2 fruit fly cellular contexts compared by ENCODE assay signal in the genomic region with DNA sequence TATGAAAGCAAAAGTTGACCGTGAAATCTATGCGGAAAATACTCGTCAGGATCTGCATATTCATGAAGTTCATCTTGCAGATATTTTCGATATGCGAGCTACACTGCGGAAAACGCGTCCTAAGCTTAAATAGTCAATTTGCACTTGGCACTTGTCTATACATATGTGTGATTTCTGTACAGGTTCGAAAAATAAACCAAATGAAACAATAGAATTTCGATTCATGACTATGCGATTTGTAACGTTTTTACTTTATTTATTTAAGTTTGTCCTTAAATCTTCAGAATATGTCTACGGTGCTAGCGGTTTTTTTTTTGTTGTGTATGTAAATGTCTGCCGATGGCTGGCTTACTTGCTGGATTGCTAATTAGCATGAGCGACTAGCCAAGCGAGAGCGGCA.
A peak's percentile ranks its signal among the peaks of the same experiment; 100 is the strongest.
TF ChIP-seq lines count a peak whose summit lies in the region.

No protein-coding gene starts in this region.

TF ChIP-seq in whole organism, embryonic, 481 proteins besides CTCF, POLR2A, EP300 and RAD21 (continued from another document):
- TF ChIP-seq ap (GFP tag; IDR thresholded peaks at IDR 0.05; lab: Robert Waterston, UW) (0 out of 2 replicates have a peak, but pooled peaks have one; percentile 17), CG7839 (tag; optimal IDR thresholded peaks at IDR 0.05; lab: Kevin White, UChicago) (peak; percentile 33), lab (GFP tag; optimal IDR thresholded peaks at IDR 0.05; lab: Kevin White, UChicago) (peak; percentile 15), CG6272 (GFP tag; IDR thresholded peaks at IDR 0.05; lab: Robert Waterston, UW) (no peak), pnt (GFP tag; optimal IDR thresholded peaks at IDR 0.05; lab: Kevin White, UChicago) (no peak), unpg (GFP tag; optimal IDR thresholded peaks at IDR 0.05; lab: Kevin White, UChicago) (peak; percentile 29), ken (GFP tag; IDR thresholded peaks at IDR 0.05; lab: Robert Waterston, UW) (no peak), dmrt99B (tag; optimal IDR thresholded peaks at IDR 0.05; lab: Kevin White, UChicago) (peak; percentile 56), al (GFP tag; IDR thresholded peaks at IDR 0.05; lab: Robert Waterston, UW) (0 out of 2 replicates have a peak, but pooled peaks have one; percentile 22), CG9932 (GFP tag; IDR thresholded peaks at IDR 0.05; lab: Robert Waterston, UW) (peak; percentile 40; the same call in 1 of the 2 replicates), CG30403 (GFP tag; optimal IDR thresholded peaks at IDR 0.05; lab: Kevin White, UChicago) (peak; percentile 24), Hsf (GFP tag; optimal IDR thresholded peaks at IDR 0.05; lab: Kevin White, UChicago) (no peak), CG30020 (tag; optimal IDR thresholded peaks at IDR 0.05; lab: Kevin White, UChicago) (no peak), crp (GFP tag; optimal IDR thresholded peaks at IDR 0.05; lab: Kevin White, UChicago) (no peak), sima (GFP tag; optimal IDR thresholded peaks at IDR 0.05; lab: Kevin White, UChicago) (no peak), grau (tag; optimal IDR thresholded peaks at IDR 0.05; lab: Kevin White, UChicago) (peak; percentile 19), zen (tag; optimal IDR thresholded peaks at IDR 0.05; lab: Kevin White, UChicago) (no peak), lilli (GFP tag; optimal IDR thresholded peaks at IDR 0.05; lab: Kevin White, UChicago) (peak; percentile 11), sens (GFP tag; lab: Kevin White, UChicago) (peak; percentile 26), CkIIα-i1 (GFP tag; IDR thresholded peaks at IDR 0.05; lab: Robert Waterston, UW) (no peak), tin (GFP tag; optimal IDR thresholded peaks at IDR 0.05; lab: Kevin White, UChicago) (no peak), dpn (GFP tag; optimal IDR thresholded peaks at IDR 0.05; lab: Kevin White, UChicago) (peak in 1 of 2 experiments; percentile 3), Pdp1 (GFP tag; optimal IDR thresholded peaks at IDR 0.05; lab: Kevin White, UChicago) (peak in 1 of 2 experiments; percentile 1), NC2β (GFP tag; optimal IDR thresholded peaks at IDR 0.05; lab: Kevin White, UChicago) (no peak), CG17361 (GFP tag; IDR thresholded peaks at IDR 0.05; lab: Robert Waterston, UW) (no peak), CG15696 (tag; optimal IDR thresholded peaks at IDR 0.05; lab: Kevin White, UChicago) (no peak), bcd (GFP tag; optimal IDR thresholded peaks at IDR 0.05; lab: Kevin White, UChicago) (peak; percentile 9), CG3281 (GFP tag; optimal IDR thresholded peaks at IDR 0.05; lab: Kevin White, UChicago) (peak; percentile 4), Hr51 (GFP tag; optimal IDR thresholded peaks at IDR 0.05; lab: Kevin White, UChicago) (peak in 1 of 2 experiments; percentile 51), Sox102F (GFP tag; optimal IDR thresholded peaks at IDR 0.05; lab: Kevin White, UChicago) (peak; percentile 28), Meics (GFP tag; optimal IDR thresholded peaks at IDR 0.05; lab: Kevin White, UChicago) (peak; percentile 38), CG10366 (GFP tag; IDR thresholded peaks at IDR 0.05; lab: Robert Waterston, UW) (no peak), gem (tag; optimal IDR thresholded peaks at IDR 0.05; lab: Kevin White, UChicago) (peak; percentile 49)

TF ChIP-seq in whole organism, prepupa, 60 proteins besides CTCF, POLR2A, EP300 and RAD21 (continued from another document):
- TF ChIP-seq vri (GFP tag; optimal IDR thresholded peaks at IDR 0.05; lab: Kevin White, UChicago): no peak
- TF ChIP-seq fd85E (GFP tag; optimal IDR thresholded peaks at IDR 0.05; lab: Kevin White, UChicago): no peak
- no peak for TF ChIP-seq CG8632 (GFP tag; optimal IDR thresholded peaks at IDR 0.05; lab: Kevin White, UChicago)
- TF ChIP-seq CG11294 (GFP tag; IDR thresholded peaks at IDR 0.05; lab: Robert Waterston, UW): no peak
- TF ChIP-seq CG10631 (GFP tag; optimal IDR thresholded peaks at IDR 0.05; lab: Kevin White, UChicago): peak; percentile 46
- TF ChIP-seq CG15336 (GFP tag; IDR thresholded peaks at IDR 0.05; lab: Robert Waterston, UW): no peak
- TF ChIP-seq dac (GFP tag; optimal IDR thresholded peaks at IDR 0.05; lab: Kevin White, UChicago): peak; percentile 24
- peak; percentile 69 for TF ChIP-seq CG32006 (GFP tag; optimal IDR thresholded peaks at IDR 0.05; lab: Kevin White, UChicago)
- no peak for TF ChIP-seq Sox102F (GFP tag; optimal IDR thresholded peaks at IDR 0.05; lab: Kevin White, UChicago)
- TF ChIP-seq Eip93F (GFP tag; optimal IDR thresholded peaks at IDR 0.05; lab: Kevin White, UChicago): no peak
- peak; percentile 21 for TF ChIP-seq CG1621 (tag; optimal IDR thresholded peaks at IDR 0.05; lab: Kevin White, UChicago)
- TF ChIP-seq CG6854 (GFP tag; optimal IDR thresholded peaks at IDR 0.05; lab: Kevin White, UChicago): no peak
- no peak for TF ChIP-seq CG31627 (GFP tag; optimal IDR thresholded peaks at IDR 0.05; lab: Kevin White, UChicago)
- TF ChIP-seq pdm3 (GFP tag; optimal IDR thresholded peaks at IDR 0.05; lab: Kevin White, UChicago): peak; percentile 55
- TF ChIP-seq CG8319 (GFP tag; optimal IDR thresholded peaks at IDR 0.05; lab: Kevin White, UChicago): no peak
- peak in 1 of 2 experiments; percentile 38 for TF ChIP-seq ss (GFP tag; optimal IDR thresholded peaks at IDR 0.05; lab: Kevin White, UChicago)
- no peak for TF ChIP-seq salr (GFP tag; optimal IDR thresholded peaks at IDR 0.05; lab: Kevin White, UChicago)
- peak; percentile 41 for TF ChIP-seq CG7368 (GFP tag; optimal IDR thresholded peaks at IDR 0.05; lab: Kevin White, UChicago)
- TF ChIP-seq CG16779 (tag; optimal IDR thresholded peaks at IDR 0.05; lab: Kevin White, UChicago): no peak
- peak; percentile 10 for TF ChIP-seq topi (GFP tag; optimal IDR thresholded peaks at IDR 0.05; lab: Kevin White, UChicago)
- TF ChIP-seq CG3032 (tag; optimal IDR thresholded peaks at IDR 0.05; lab: Kevin White, UChicago): peak; percentile 18
- peak; percentile 51; the same call in 2 of the 3 replicates for TF ChIP-seq CG6163 (GFP tag; IDR thresholded peaks at IDR 0.05; lab: Robert Waterston, UW)
- TF ChIP-seq Ets96B (tag; optimal IDR thresholded peaks at IDR 0.05; lab: Kevin White, UChicago): peak; percentile 17
- no peak for TF ChIP-seq Gug (GFP tag; IDR thresholded peaks at IDR 0.05; lab: Robert Waterston, UW)
- TF ChIP-seq net (GFP tag; optimal IDR thresholded peaks at IDR 0.05; lab: Kevin White, UChicago): peak; percentile 38
- TF ChIP-seq CG4318 (GFP tag; optimal IDR thresholded peaks at IDR 0.05; lab: Kevin White, UChicago): peak; percentile 35
- no peak for TF ChIP-seq esn (GFP tag; optimal IDR thresholded peaks at IDR 0.05; lab: Kevin White, UChicago)
- peak; percentile 11 for TF ChIP-seq Sox15 (GFP tag; optimal IDR thresholded peaks at IDR 0.05; lab: Kevin White, UChicago)
- TF ChIP-seq CG3919 (GFP tag; optimal IDR thresholded peaks at IDR 0.05; lab: Kevin White, UChicago): peak; percentile 42
